Worm (Caenorhabditis elegans) whole organism, early embryonic: ENCODE results near the gene F49C5.3.

Experiments used
- aly-1 ChIP-seq: sonication (generic microtip); optimal IDR thresholded peaks from 2 replicates; lab custom pipeline; 2016; ENCODE audit warnings: missing genetic modification characterization, missing compliant biosample characterization
- ama-1 ChIP-seq: fragments of 150-350 bp; optimal IDR thresholded peaks from 2 replicates; lab custom pipeline; 2014
- ceh-13 ChIP-seq: fragments of 200-800 bp; sonication (Bioruptor generic); optimal IDR thresholded peaks from 2 replicates; lab custom pipeline; 2018; ENCODE audit warnings: mild to moderate bottlenecking, missing genetic modification characterization, missing compliant biosample characterization
- ceh-36 ChIP-seq: sonication (generic microtip); optimal IDR thresholded peaks from 2 replicates; lab custom pipeline; 2016; ENCODE audit warnings: missing genetic modification characterization, inconsistent platforms, missing compliant biosample characterization
- ets-7 ChIP-seq: sonication (generic microtip); optimal IDR thresholded peaks from 2 replicates; lab custom pipeline; 2016; ENCODE audit warnings: missing genotype, missing genetic modification characterization, missing compliant biosample characterization
- flt-1 ChIP-seq: fragments of 200-800 bp; sonication (Bioruptor generic); IDR thresholded peaks from 2 replicates; pipeline ENCODE4 v1.3.6; 2022; ENCODE audit warnings: missing genetic modification characterization, missing compliant biosample characterization
- hmbx-1 ChIP-seq: sonication (generic microtip); optimal IDR thresholded peaks from 2 replicates; lab custom pipeline; 2016; ENCODE audit warnings: mild to moderate bottlenecking, missing genetic modification characterization, missing compliant biosample characterization
- hnd-1 ChIP-seq: sonication (generic microtip); optimal IDR thresholded peaks from 2 replicates; lab custom pipeline; 2016; ENCODE audit warnings: missing genetic modification characterization, missing compliant biosample characterization
- pes-1 ChIP-seq: fragments of 200-800 bp; sonication (Bioruptor generic); IDR thresholded peaks from 2 replicates; pipeline ENCODE4 v1.3.6; 2022; ENCODE audit warnings: missing genetic modification reagents, missing genetic modification characterization, missing compliant biosample characterization
- tbx-37 ChIP-seq: fragments of 200-800 bp; sonication (Bioruptor generic); conservative IDR thresholded peaks from 2 replicates; pipeline ENCODE4 v1.3.6; 2022; ENCODE audit warnings: missing genetic modification reagents, missing genetic modification characterization, missing compliant biosample characterization
- tra-4 ChIP-seq: sonication (generic microtip); optimal IDR thresholded peaks from 2 replicates; lab custom pipeline; 2017; ENCODE audit warnings: missing genetic modification characterization, missing compliant biosample characterization

DNA sequence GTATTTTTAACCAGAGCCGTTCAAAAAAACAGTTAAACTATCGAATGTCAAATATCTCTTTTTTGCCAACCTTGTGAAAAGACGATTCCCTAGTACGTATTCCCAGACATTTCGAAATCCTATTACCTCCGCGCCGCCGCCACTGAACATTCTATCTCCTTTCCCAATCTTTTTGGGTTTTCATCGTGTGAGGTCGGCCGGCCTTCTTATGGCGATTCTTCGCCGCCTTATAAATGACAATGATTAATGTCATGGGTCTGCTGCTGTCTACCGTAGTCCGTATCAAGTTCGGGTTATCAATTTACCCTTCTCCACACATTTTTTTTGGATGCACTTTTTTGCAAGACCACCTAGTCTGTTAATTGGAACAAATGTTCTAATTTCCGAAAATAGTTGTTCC is 13.3 kb downstream of the F49C5.3 start:
- TF ChIP-seq ama-1 (lab: Kevin White, UChicago), result no peak
- TF ChIP-seq flt-1, result no peak
- no peak for TF ChIP-seq hnd-1 (tag; lab: Kevin White, UChicago)
- TF ChIP-seq tbx-37, result no peak
- no peak for TF ChIP-seq pes-1 (GFP tag; lab: Robert Waterston, UW)
- TF ChIP-seq ceh-13 (GFP tag; lab: Kevin White, UChicago), result no peak
- TF ChIP-seq aly-1, result no peak
- no peak for TF ChIP-seq ets-7 (tag; lab: Kevin White, UChicago)
- TF ChIP-seq tra-4 (tag; lab: Kevin White, UChicago), result no peak
- no peak for TF ChIP-seq hmbx-1 (tag; lab: Kevin White, UChicago)
- no peak for TF ChIP-seq ceh-36 (tag; lab: Kevin White, UChicago)
